Fruit fly (Drosophila melanogaster): ENCODE results near the gene bai.

The bai gene

DNA sequence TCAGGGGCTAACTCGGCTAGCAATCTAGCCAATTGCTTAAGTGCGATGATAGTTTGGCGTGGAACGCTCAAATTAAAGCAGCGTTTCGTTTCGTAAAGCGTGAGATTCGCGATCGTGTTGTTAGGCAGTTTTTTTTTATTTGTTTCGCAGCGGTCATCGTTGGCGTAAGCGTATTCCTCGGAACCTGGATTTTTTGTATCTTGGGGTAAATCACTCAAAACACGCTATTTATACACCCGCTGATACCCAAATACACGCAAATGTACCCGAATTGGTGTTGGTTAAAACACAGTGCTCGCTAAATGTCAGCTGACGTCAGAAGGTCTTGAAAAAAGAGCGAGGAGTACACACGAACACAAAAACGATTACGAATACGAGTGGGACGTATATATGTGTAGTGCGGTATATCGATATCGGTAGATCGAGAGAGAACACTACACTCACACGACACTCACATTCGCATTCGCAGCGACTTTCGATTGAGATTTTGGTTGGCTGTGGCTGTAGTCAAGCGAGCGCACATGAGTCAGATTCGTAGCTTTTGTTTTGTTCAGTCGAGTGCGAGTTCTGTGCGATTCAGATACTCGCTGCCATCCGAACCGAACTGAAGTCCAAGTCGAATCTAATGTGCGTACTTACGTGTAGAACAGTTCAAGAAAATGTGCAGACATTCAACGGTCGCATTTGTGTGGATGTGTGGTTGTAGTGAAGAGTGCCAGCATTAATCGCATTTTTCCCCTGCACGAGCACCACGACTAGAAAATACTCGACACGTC is 10.8 kb downstream of the bai start (continued):
- TF ChIP-seq dpn (GFP tag; optimal IDR thresholded peaks at IDR 0.05) (no peak), CG30431 (GFP tag; optimal IDR thresholded peaks at IDR 0.05) (no peak), toy (GFP tag; IDR thresholded peaks at IDR 0.05) (no peak), CG6791 (GFP tag; IDR thresholded peaks at IDR 0.05; ENCODE audit: partially characterized antibody) (no peak), ttk (GFP tag; IDR thresholded peaks at IDR 0.05) (no peak), fru (optimal IDR thresholded peaks at IDR 0.05) (no peak), Neu2 (GFP tag; optimal IDR thresholded peaks at IDR 0.05; ENCODE audit: borderline replicate concordance) (no peak), CG30020 (tag; optimal IDR thresholded peaks at IDR 0.05) (peak; percentile 33), CG18476 (GFP tag; optimal IDR thresholded peaks at IDR 0.05) (no peak), fu2 (GFP tag; optimal IDR thresholded peaks at IDR 0.05) (no peak), Lim3 (GFP tag; IDR thresholded peaks at IDR 0.05) (no peak), hth (optimal IDR thresholded peaks at IDR 0.05) (no peak), CG18011 (GFP tag; optimal IDR thresholded peaks at IDR 0.05) (no peak), nmo (GFP tag; optimal IDR thresholded peaks at IDR 0.05) (no peak), caup (GFP tag; optimal IDR thresholded peaks at IDR 0.05; ENCODE audit: severe bottlenecking) (peak; percentile 39), Fer2 (tag; optimal IDR thresholded peaks at IDR 0.05) (peak; percentile 14), CG10274 (GFP tag; optimal IDR thresholded peaks at IDR 0.05) (no peak), CG8765 (GFP tag; IDR thresholded peaks at IDR 0.05) (no peak), CG1529 (GFP tag; optimal IDR thresholded peaks at IDR 0.05) (no peak), wek (GFP tag; optimal IDR thresholded peaks at IDR 0.05) (no peak), CG4707 (GFP tag; optimal IDR thresholded peaks at IDR 0.05) (no peak), CG13123 (GFP tag; optimal IDR thresholded peaks at IDR 0.05) (no peak), jumu (GFP tag; optimal IDR thresholded peaks at IDR 0.05) (peak; percentile 17), sens (GFP tag) (peak; percentile 62), dimm (GFP tag; IDR thresholded peaks at IDR 0.05) (no peak), CG31224 (GFP tag; IDR thresholded peaks at IDR 0.05) (no peak), CG2116 (GFP tag; optimal IDR thresholded peaks at IDR 0.05) (peak; percentile 63), CG42726 (GFP tag; IDR thresholded peaks at IDR 0.05; ENCODE audit: partially characterized antibody) (no peak), yki (optimal IDR thresholded peaks at IDR 0.05) (no peak), ac (GFP tag; optimal IDR thresholded peaks at IDR 0.05) (no peak), CG15011 (GFP tag; optimal IDR thresholded peaks at IDR 0.05) (no peak), Oli (tag; optimal IDR thresholded peaks at IDR 0.05) (no peak), NC2α (GFP tag; optimal IDR thresholded peaks at IDR 0.05) (no peak), oc (tag; optimal IDR thresholded peaks at IDR 0.05) (no peak), CG6254 (GFP tag; optimal IDR thresholded peaks at IDR 0.05) (no peak), Sox102F (GFP tag; optimal IDR thresholded peaks at IDR 0.05) (no peak), gsb-n (tag; optimal IDR thresholded peaks at IDR 0.05) (no peak), CG11560 (tag; IDR thresholded peaks at IDR 0.05) (no peak), CG43689 (GFP tag; IDR thresholded peaks at IDR 0.05) (no peak), CG12391 (tag; optimal IDR thresholded peaks at IDR 0.05) (no peak), CG7556 (GFP tag; optimal IDR thresholded peaks at IDR 0.05) (no peak), CG8089 (GFP tag; optimal IDR thresholded peaks at IDR 0.05) (no peak), CG2202 (tag; optimal IDR thresholded peaks at IDR 0.05) (peak; percentile 3), zfh2 (GFP tag; optimal IDR thresholded peaks at IDR 0.05) (no peak), Xrp1 (GFP tag; IDR thresholded peaks at IDR 0.05) (no peak), CG3995 (GFP tag; optimal IDR thresholded peaks at IDR 0.05) (peak; percentile 65), CG1233 (GFP tag; optimal IDR thresholded peaks at IDR 0.05) (no peak), CG11398 (GFP tag; optimal IDR thresholded peaks at IDR 0.05) (no peak), CG3407 (GFP tag; optimal IDR thresholded peaks at IDR 0.05) (no peak), fd64A (GFP tag; optimal IDR thresholded peaks at IDR 0.05) (no peak), CG4617 (GFP tag; optimal IDR thresholded peaks at IDR 0.05; ENCODE audit: borderline replicate concordance) (no peak)

All from whole organism, embryonic.